Fruit fly (Drosophila melanogaster) S2 (cell line): Measurements from ENCODE around the gene Rpt3.

Experiments
- CG8478 ChIP-seq: fragments of >200 bp; optimal IDR thresholded peaks from 2 replicates; lab custom pipeline; 2018
- CTCF ChIP-seq, 2 experiments: fragments of >200 bp; optimal IDR thresholded peaks; 2 replicates each; lab custom pipeline; 2018

DNA sequence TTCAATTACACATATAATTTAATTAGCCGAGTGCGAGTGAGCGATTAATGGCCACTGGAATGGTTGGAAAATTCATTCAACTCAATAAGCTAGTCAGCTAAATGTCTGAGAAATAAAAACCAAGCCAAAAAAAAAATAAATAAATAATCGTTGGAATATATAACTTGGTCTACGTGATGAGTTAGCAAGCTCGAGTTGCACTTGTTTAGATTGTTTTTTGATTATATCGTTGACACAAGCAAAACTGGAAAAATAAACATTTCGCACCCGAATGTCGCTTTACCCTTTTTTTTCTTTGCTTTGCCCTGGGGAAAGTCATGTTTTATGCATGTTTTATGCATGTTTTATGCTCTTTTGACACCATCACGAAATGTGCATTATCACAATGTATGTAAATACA lies 41.9 kb upstream of the Rpt3 start:
- TF ChIP-seq CG8478 (lab: Kevin White, UChicago): no peak
- no peak for TF ChIP-seq CTCF (optimal IDR thresholded peaks at IDR 0.05; lab: Kevin White, UChicago)
